Worm (Caenorhabditis elegans) whole organism, midembryonic: ENCODE results near the gene str-27.

Experiments used
- T22C8.4 ChIP-seq: fragments of 200-800 bp; sonication (Bioruptor generic); IDR thresholded peaks from 2 replicates; pipeline ENCODE4 v1.3.6; 2022; ENCODE audit warnings: missing genetic modification characterization, missing compliant biosample characterization
- med-1 ChIP-seq: sonication (generic microtip); optimal IDR thresholded peaks from 2 replicates; lab custom pipeline; 2017; ENCODE audit warnings: missing genetic modification characterization, mild to moderate bottlenecking, missing compliant biosample characterization, antibody characterized with exemption, missing genetic modification reagents; ENCODE audit not compliant: insufficient read depth
- ztf-23 ChIP-seq: fragments of 200-800 bp; sonication (Bioruptor generic); IDR thresholded peaks from 2 replicates; pipeline ENCODE4 v1.3.6; 2022; ENCODE audit warnings: missing genetic modification reagents, missing genetic modification characterization, missing compliant biosample characterization

- TF ChIP-seq med-1 (GFP tag; lab: Kevin White, UChicago) (no peak), T22C8.4 (GFP tag; lab: Robert Waterston, UW) (no peak), ztf-23 (GFP tag; lab: Robert Waterston, UW) (no peak)
Observed at ce11 chrV:15687660-15688059, 48.0 kb downstream of the str-27 start, which contains the start of gene nhr-197.
